Fruit fly (Drosophila melanogaster) whole organism, embryonic: ENCODE results near the gene CG18095.

Experiments used
- Aef1 ChIP-seq: fragments of 200-800 bp; sonication (Bioruptor generic); IDR thresholded peaks from 3 replicates; pipeline ENCODE4 v1.3.6; 2022; ENCODE audit warnings: missing biosample characterization, missing genetic modification characterization
- Bgb ChIP-seq: fragments of 200-800 bp; sonication (Bioruptor generic); IDR thresholded peaks from 2 replicates; pipeline ENCODE4 v1.3.6; 2022; ENCODE audit warnings: missing biosample characterization, missing genetic modification characterization; ENCODE audit not compliant: partially characterized antibody
- Blimp-1 ChIP-seq: fragments of 200-800 bp; sonication (Bioruptor generic); optimal IDR thresholded peaks from 3 replicates; lab custom pipeline; 2018; ENCODE audit warnings: missing biosample characterization, missing genetic modification characterization, mild to moderate bottlenecking, moderate library complexity, missing genetic modification reagents
- C15 ChIP-seq: fragments of 200-800 bp; sonication (Bioruptor generic); IDR thresholded peaks from 3 replicates; pipeline ENCODE4 v1.3.6; 2022; ENCODE audit warnings: missing biosample characterization, missing genetic modification characterization
- CG11723 ChIP-seq: fragments of 200-800 bp; sonication (Bioruptor generic); optimal IDR thresholded peaks from 2 replicates; lab custom pipeline; 2017; ENCODE audit warnings: missing biosample characterization, mild to moderate bottlenecking, missing genetic modification characterization
- CG12299 ChIP-seq: fragments of 200-800 bp; sonication (Bioruptor generic); optimal IDR thresholded peaks from 2 replicates; lab custom pipeline; 2018; ENCODE audit warnings: missing biosample characterization, mild to moderate bottlenecking, missing genetic modification characterization
- CG12659 ChIP-seq: fragments of 200-800 bp; sonication (Bioruptor generic); optimal IDR thresholded peaks from 3 replicates; lab custom pipeline; 2017; ENCODE audit warnings: mild to moderate bottlenecking, missing biosample characterization, missing genetic modification reagents, missing genetic modification characterization
- CG12769 ChIP-seq: fragments of 200-800 bp; sonication (Bioruptor generic); optimal IDR thresholded peaks from 2 replicates; lab custom pipeline; 2019; ENCODE audit warnings: missing biosample characterization, mild to moderate bottlenecking, missing genetic modification characterization, moderate library complexity
- CG13287 ChIP-seq: fragments of 200-800 bp; sonication (Bioruptor generic); IDR thresholded peaks from 2 replicates; pipeline ENCODE4 v1.3.6; 2022; ENCODE audit warnings: missing biosample characterization, missing genetic modification characterization; ENCODE audit not compliant: partially characterized antibody
- CG15011 ChIP-seq: fragments of 200-800 bp; sonication (Bioruptor generic); optimal IDR thresholded peaks from 3 replicates; lab custom pipeline; 2018; ENCODE audit warnings: missing biosample characterization, mild to moderate bottlenecking, missing genetic modification characterization
- CG15601 ChIP-seq: fragments of 200-800 bp; sonication (Bioruptor generic); optimal IDR thresholded peaks from 3 replicates; lab custom pipeline; 2019; ENCODE audit warnings: missing biosample characterization, mild to moderate bottlenecking, missing genetic modification characterization, moderate library complexity
- CG1602 ChIP-seq: fragments of 200-800 bp; sonication (Bioruptor generic); optimal IDR thresholded peaks from 3 replicates; lab custom pipeline; 2016; ENCODE audit warnings: missing biosample characterization, missing genetic modification characterization
- CG18476 ChIP-seq: fragments of 200-800 bp; sonication (Bioruptor generic); optimal IDR thresholded peaks from 2 replicates; lab custom pipeline; 2016; ENCODE audit warnings: missing biosample characterization, mild to moderate bottlenecking, missing genetic modification characterization
- CG18764 ChIP-seq: fragments of 200-800 bp; sonication (Bioruptor generic); optimal IDR thresholded peaks from 3 replicates; lab custom pipeline; 2016; ENCODE audit warnings: missing biosample characterization, missing genetic modification characterization
- CG31388 ChIP-seq: fragments of 200-800 bp; sonication (Bioruptor generic); optimal IDR thresholded peaks from 2 replicates; lab custom pipeline; 2016; ENCODE audit warnings: missing biosample characterization, missing genetic modification characterization
- CG3847 ChIP-seq: fragments of 200-800 bp; sonication (Bioruptor generic); IDR thresholded peaks from 2 replicates; pipeline ENCODE4 v1.3.6; 2022; ENCODE audit warnings: missing biosample characterization, missing genetic modification characterization
- CG3995 ChIP-seq: fragments of 200-800 bp; sonication (Bioruptor generic); optimal IDR thresholded peaks from 3 replicates; lab custom pipeline; 2016; ENCODE audit warnings: missing biosample characterization, missing genetic modification characterization
- CG8089 ChIP-seq: fragments of 200-800 bp; sonication (Bioruptor generic); optimal IDR thresholded peaks from 3 replicates; lab custom pipeline; 2016; ENCODE audit warnings: missing biosample characterization, missing genetic modification characterization
- CG8478 ChIP-seq: fragments of >200 bp; optimal IDR thresholded peaks from 2 replicates; lab custom pipeline; 2018
- Dref ChIP-seq: fragments of 200-800 bp; sonication (Bioruptor generic); IDR thresholded peaks from 2 replicates; pipeline ENCODE4 v1.3.6; 2022; ENCODE audit warnings: missing biosample characterization, missing genetic modification characterization
- ERR ChIP-seq: fragments of 200-800 bp; sonication (Bioruptor generic); optimal IDR thresholded peaks from 2 replicates; lab custom pipeline; 2016; ENCODE audit warnings: missing biosample characterization, missing genetic modification characterization
- Fer1 ChIP-seq: fragments of 200-800 bp; sonication (Bioruptor generic); optimal IDR thresholded peaks from 2 replicates; lab custom pipeline; 2017; ENCODE audit warnings: missing biosample characterization, mild to moderate bottlenecking, missing genetic modification characterization
- H2.0 ChIP-seq: fragments of 200-800 bp; sonication (Bioruptor generic); IDR thresholded peaks from 2 replicates; pipeline ENCODE4 v1.3.6; 2022; ENCODE audit warnings: missing biosample characterization, missing genetic modification characterization
- MTF-1 ChIP-seq: fragments of 200-800 bp; sonication (Bioruptor generic); optimal IDR thresholded peaks from 2 replicates; lab custom pipeline; 2018; ENCODE audit warnings: missing biosample characterization, mild to moderate bottlenecking, missing genetic modification characterization, borderline replicate concordance
- Med ChIP-seq: fragments of 200-800 bp; sonication (Bioruptor generic); peaks from one replicate; lab custom pipeline; 2016; ENCODE audit warnings: missing biosample characterization, missing genetic modification characterization, mild to moderate bottlenecking, inconsistent platforms, moderate library complexity
- Myb ChIP-seq: fragments of 200-800 bp; sonication (Bioruptor generic); optimal IDR thresholded peaks from 2 replicates; lab custom pipeline; 2016; ENCODE audit warnings: missing biosample characterization, missing genetic modification characterization
- NK7.1 ChIP-seq: fragments of 200-800 bp; sonication (Bioruptor generic); optimal IDR thresholded peaks from 3 replicates; lab custom pipeline; 2016; ENCODE audit warnings: missing biosample characterization, missing genetic modification characterization
- PHDP ChIP-seq: fragments of 200-800 bp; sonication (Bioruptor generic); optimal IDR thresholded peaks from 3 replicates; lab custom pipeline; 2018; ENCODE audit warnings: missing biosample characterization, mild to moderate bottlenecking, missing genetic modification characterization, moderate library complexity
- Taf1 ChIP-seq: fragments of 200-800 bp; sonication (Bioruptor generic); IDR thresholded peaks from 2 replicates; pipeline ENCODE4 v1.3.6; 2022; ENCODE audit warnings: missing biosample characterization, missing genetic modification characterization
- abd-A ChIP-seq: fragments of 200-800 bp; sonication (Bioruptor generic); optimal IDR thresholded peaks from 3 replicates; lab custom pipeline; 2019; ENCODE audit warnings: missing biosample characterization, mild to moderate bottlenecking, missing genetic modification characterization, moderate library complexity
- al ChIP-seq: fragments of 200-800 bp; sonication (Bioruptor generic); IDR thresholded peaks from 2 replicates; pipeline ENCODE4 v1.3.6; 2022; ENCODE audit warnings: missing biosample characterization, missing genetic modification characterization
- cg ChIP-seq: fragments of 200-800 bp; sonication (Bioruptor generic); optimal IDR thresholded peaks from 3 replicates; lab custom pipeline; 2019; ENCODE audit warnings: missing biosample characterization, mild to moderate bottlenecking, missing genetic modification characterization, moderate library complexity
- chinmo ChIP-seq: fragments of 200-800 bp; sonication (Bioruptor generic); IDR thresholded peaks from 4 replicates; pipeline ENCODE4 v1.3.6; 2022; ENCODE audit warnings: missing biosample characterization, missing genetic modification characterization; ENCODE audit not compliant: partially characterized antibody
- danr ChIP-seq: fragments of 200-800 bp; sonication (Bioruptor generic); IDR thresholded peaks from 2 replicates; pipeline ENCODE4 v1.3.6; 2022; ENCODE audit warnings: missing biosample characterization, missing genetic modification characterization
- dpn ChIP-seq, 2 experiments: fragments of 200-800 bp; sonication (Bioruptor generic); optimal IDR thresholded peaks; 3 replicates each; lab custom pipeline; 2016; ENCODE audit warnings: missing biosample characterization in 2 of 2, missing genetic modification characterization in 2 of 2
- dysf ChIP-seq: fragments of 200-800 bp; sonication (Bioruptor generic); IDR thresholded peaks from 3 replicates; pipeline ENCODE4 v1.3.6; 2022; ENCODE audit warnings: missing biosample characterization, missing genetic modification characterization
- ems ChIP-seq: fragments of 200-800 bp; sonication (Bioruptor generic); optimal IDR thresholded peaks from 3 replicates; lab custom pipeline; 2016; ENCODE audit warnings: missing biosample characterization, missing genetic modification characterization
- fd96Cb ChIP-seq: fragments of 200-800 bp; sonication (Bioruptor generic); optimal IDR thresholded peaks from 2 replicates; lab custom pipeline; 2018; ENCODE audit warnings: missing biosample characterization, mild to moderate bottlenecking, missing genetic modification characterization, moderate library complexity
- gcm2 ChIP-seq: fragments of 200-800 bp; sonication (Bioruptor generic); optimal IDR thresholded peaks from 2 replicates; lab custom pipeline; 2016; ENCODE audit warnings: missing biosample characterization, missing genetic modification characterization
- gem ChIP-seq: fragments of 200-800 bp; sonication (Bioruptor generic); optimal IDR thresholded peaks from 2 replicates; lab custom pipeline; 2019; ENCODE audit warnings: missing biosample characterization, mild to moderate bottlenecking, missing genetic modification characterization, moderate library complexity
- gfzf ChIP-seq: fragments of 200-800 bp; sonication (Bioruptor generic); optimal IDR thresholded peaks from 2 replicates; lab custom pipeline; 2016; ENCODE audit warnings: missing biosample characterization, mild to moderate bottlenecking, missing genetic modification characterization, moderate library complexity
- jing ChIP-seq: fragments of 200-800 bp; sonication (Bioruptor generic); optimal IDR thresholded peaks from 2 replicates; lab custom pipeline; 2018; ENCODE audit warnings: missing biosample characterization, mild to moderate bottlenecking, missing genetic modification characterization
- klu ChIP-seq: fragments of 200-800 bp; sonication (Bioruptor generic); IDR thresholded peaks from 2 replicates; pipeline ENCODE4 v1.3.6; 2022; ENCODE audit warnings: missing biosample characterization, missing genetic modification characterization
- pho ChIP-seq: fragments of 200-800 bp; sonication (Bioruptor generic); optimal IDR thresholded peaks from 2 replicates; lab custom pipeline; 2016; ENCODE audit warnings: missing biosample characterization, missing genetic modification characterization
- sens-2 ChIP-seq: fragments of 200-800 bp; sonication (Bioruptor generic); IDR thresholded peaks from 2 replicates; pipeline ENCODE4 v1.3.6; 2022; ENCODE audit warnings: missing biosample characterization, missing genetic modification characterization
- sim ChIP-seq: fragments of 200-800 bp; sonication (Bioruptor generic); IDR thresholded peaks from 2 replicates; pipeline ENCODE4 v1.3.6; 2022; ENCODE audit warnings: missing biosample characterization, missing genetic modification characterization
- tin ChIP-seq: fragments of 200-800 bp; sonication (Bioruptor generic); optimal IDR thresholded peaks from 3 replicates; lab custom pipeline; 2016; ENCODE audit warnings: missing biosample characterization, missing genetic modification characterization
- ttk ChIP-seq: fragments of 200-800 bp; sonication (Bioruptor generic); IDR thresholded peaks from 2 replicates; pipeline ENCODE4 v2.1.2; 2022; ENCODE audit warnings: missing biosample characterization, missing genetic modification characterization
- zf30C ChIP-seq: fragments of 200-800 bp; sonication (Bioruptor generic); optimal IDR thresholded peaks from 3 replicates; lab custom pipeline; 2018; ENCODE audit warnings: missing biosample characterization, mild to moderate bottlenecking, missing genetic modification characterization
- zfh2 ChIP-seq: fragments of 200-800 bp; sonication (Bioruptor generic); optimal IDR thresholded peaks from 2 replicates; lab custom pipeline; 2016; ENCODE audit warnings: missing biosample characterization, missing genetic modification characterization

Gene CG18095

DNA sequence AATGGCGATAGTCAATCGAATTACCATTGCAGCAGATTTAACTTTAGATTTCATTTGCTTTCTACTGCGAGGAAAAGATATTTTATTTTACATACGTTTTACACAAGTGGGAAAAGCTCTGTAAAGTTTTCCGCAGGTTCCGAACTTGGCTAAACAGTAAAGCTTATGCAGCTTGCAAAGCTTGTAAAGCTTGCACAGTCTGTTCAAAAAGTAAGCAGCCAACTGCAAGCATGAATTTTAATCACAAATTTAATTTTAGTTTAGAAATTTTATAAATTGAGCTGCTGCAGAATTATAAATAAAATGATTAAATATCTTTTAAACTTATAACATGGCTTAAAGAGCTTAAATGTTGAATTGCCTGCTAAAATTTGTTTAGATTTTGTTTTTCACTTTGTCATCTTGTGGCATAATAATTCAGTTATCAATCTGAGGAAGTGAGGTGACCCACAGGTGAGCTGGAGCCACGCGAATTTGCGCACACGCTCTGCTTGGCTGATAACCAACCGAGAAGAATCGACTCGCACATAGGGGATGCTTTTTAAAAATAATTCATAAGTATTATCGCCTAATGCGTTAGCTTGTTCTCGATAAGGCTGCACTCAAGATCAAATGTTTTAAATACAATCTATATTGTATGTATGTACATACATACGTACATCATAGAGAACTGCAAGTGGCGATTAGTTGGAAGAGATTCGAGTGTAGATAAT is 19.6 kb downstream of the CG18095 start:
- TF ChIP-seq CG31388 (GFP tag; lab: Kevin White, UChicago) = no peak
- peak; percentile 50; the same call in 1 of the 2 replicates for TF ChIP-seq ttk (GFP tag; lab: Robert Waterston, UW)
- TF ChIP-seq chinmo (GFP tag; lab: Robert Waterston, UW) = no peak
- peak; percentile 53; the same call in 1 of the 2 replicates for TF ChIP-seq H2.0
- peak; percentile 43; the same call in 1 of the 3 replicates for TF ChIP-seq dysf
- no peak for TF ChIP-seq CG18764 (GFP tag; lab: Kevin White, UChicago)
- peak; percentile 21 for TF ChIP-seq CG15011 (GFP tag; lab: Kevin White, UChicago)
- peak; percentile 88 for TF ChIP-seq Med (GFP tag; lab: Kevin White, UChicago)
- no peak for TF ChIP-seq gfzf (GFP tag; lab: Kevin White, UChicago)
- TF ChIP-seq gcm2 (GFP tag; lab: Kevin White, UChicago) = no peak
- no peak for TF ChIP-seq sim (GFP tag; lab: Robert Waterston, UW)
- peak; percentile 39; the same call in 1 of the 2 replicates for TF ChIP-seq CG13287
- no peak for TF ChIP-seq Myb (GFP tag; lab: Kevin White, UChicago)
- TF ChIP-seq klu = no peak
- peak; percentile 60 for TF ChIP-seq gem
- no peak for TF ChIP-seq jing (GFP tag; lab: Kevin White, UChicago)
- TF ChIP-seq Aef1 (GFP tag; lab: Robert Waterston, UW) = no peak; the same call in 2 of the 3 replicates
- no peak for TF ChIP-seq ems
- TF ChIP-seq CG15601 (tag; lab: Kevin White, UChicago) = peak; percentile 14
- peak; percentile 5 to 15 for TF ChIP-seq dpn (GFP tag; optimal IDR thresholded peaks at IDR 0.05; lab: Kevin White, UChicago)
- peak; percentile 3 for TF ChIP-seq tin (GFP tag; lab: Kevin White, UChicago)
- no peak for TF ChIP-seq zf30C
- no peak for TF ChIP-seq CG11723 (GFP tag; lab: Kevin White, UChicago)
- no peak for TF ChIP-seq CG8089 (GFP tag; lab: Kevin White, UChicago)
- TF ChIP-seq NK7.1 = no peak
- TF ChIP-seq CG3995 (GFP tag; lab: Kevin White, UChicago) = no peak
- TF ChIP-seq Dref (GFP tag; lab: Robert Waterston, UW) = no peak
- TF ChIP-seq C15 = no peak
- no peak for TF ChIP-seq cg (GFP tag; lab: Kevin White, UChicago)
- no peak for TF ChIP-seq fd96Cb (tag; lab: Kevin White, UChicago)
- TF ChIP-seq CG8478 (lab: Kevin White, UChicago) = no peak
- TF ChIP-seq pho (GFP tag; lab: Kevin White, UChicago) = no peak
- peak; percentile 56 for TF ChIP-seq PHDP (tag; lab: Kevin White, UChicago)
- TF ChIP-seq zfh2 (GFP tag; lab: Kevin White, UChicago) = no peak
- no peak for TF ChIP-seq abd-A (tag; lab: Kevin White, UChicago)
- TF ChIP-seq CG12769 (tag; lab: Kevin White, UChicago) = no peak
- no peak for TF ChIP-seq CG1602 (GFP tag; lab: Kevin White, UChicago)
- TF ChIP-seq ERR (GFP tag; lab: Kevin White, UChicago) = no peak
- peak; percentile 12 for TF ChIP-seq CG12659
- TF ChIP-seq sens-2 = no peak
- peak; percentile 26 for TF ChIP-seq CG12299 (tag; lab: Kevin White, UChicago)
- no peak for TF ChIP-seq MTF-1 (GFP tag; lab: Kevin White, UChicago)
- TF ChIP-seq danr (GFP tag; lab: Robert Waterston, UW) = no peak
- TF ChIP-seq CG3847 (GFP tag; lab: Robert Waterston, UW) = peak; percentile 56; the same call in 1 of the 2 replicates
- TF ChIP-seq Taf1 = no peak
- peak; percentile 39; the same call in 1 of the 2 replicates for TF ChIP-seq al (GFP tag; lab: Robert Waterston, UW)
- TF ChIP-seq Fer1 (GFP tag; lab: Kevin White, UChicago) = peak; percentile 70
- no peak for TF ChIP-seq CG18476
- TF ChIP-seq Blimp-1 = peak; percentile 41
- peak; percentile 67; the same call in 1 of the 2 replicates for TF ChIP-seq Bgb
